Fruit fly (Drosophila melanogaster) whole organism, wandering third instar larva: ENCODE data around the gene CG8100.
A peak's percentile ranks its signal among the peaks of the same experiment; 100 is the strongest.

Experiments
- Abd-B ChIP-seq: fragments of >200 bp; optimal IDR thresholded peaks from 2 replicates; lab custom pipeline; 2017; ENCODE audit warnings: missing biosample characterization, missing genetic modification characterization
- CrebA ChIP-seq: fragments of 200-800 bp; sonication (Bioruptor generic); optimal IDR thresholded peaks from 2 replicates; lab custom pipeline; 2016; ENCODE audit warnings: missing biosample characterization, mild to moderate bottlenecking, missing genetic modification characterization, borderline replicate concordance
- Dfd ChIP-seq: fragments of >200 bp; optimal IDR thresholded peaks from 2 replicates; lab custom pipeline; 2017; ENCODE audit warnings: missing biosample characterization, missing genetic modification characterization
- Dif ChIP-seq: fragments of 200-275, 200-300 bp; sonication (Bioruptor generic); optimal IDR thresholded peaks from 2 replicates; lab custom pipeline; 2018; ENCODE audit warnings: missing biosample characterization, missing genetic modification characterization; ENCODE audit not compliant: partially characterized antibody
- GATAd ChIP-seq: sonication (Bioruptor generic); optimal IDR thresholded peaks from 2 replicates; lab custom pipeline; 2016; ENCODE audit warnings: missing biosample characterization, missing genetic modification characterization
- HLH106 ChIP-seq: fragments of 200-800 bp; optimal IDR thresholded peaks from 3 replicates; lab custom pipeline; 2019; ENCODE audit warnings: missing biosample characterization, mild to moderate bottlenecking, missing genetic modification characterization, moderate library complexity
- Hnf4 ChIP-seq: fragments of 200-800 bp; sonication (Bioruptor generic); optimal IDR thresholded peaks from 2 replicates; lab custom pipeline; 2016; ENCODE audit warnings: missing biosample characterization, mild to moderate bottlenecking, missing genetic modification characterization
- Hr78 ChIP-seq: fragments of >200 bp; optimal IDR thresholded peaks from 2 replicates; lab custom pipeline; 2017; ENCODE audit warnings: missing biosample characterization, missing genetic modification characterization
- Hr83 ChIP-seq: fragments of 200-300 bp; sonication (Bioruptor generic); optimal IDR thresholded peaks from 2 replicates; lab custom pipeline; 2016; ENCODE audit warnings: missing biosample characterization, mild to moderate bottlenecking, missing genetic modification characterization, moderate library complexity; ENCODE audit not compliant: poor library complexity, severe bottlenecking
- Jra ChIP-seq: sonication (Bioruptor generic); optimal IDR thresholded peaks from 2 replicates; lab custom pipeline; 2016; ENCODE audit warnings: missing biosample characterization, missing genetic modification characterization
- Myc ChIP-seq: fragments of >200 bp; optimal IDR thresholded peaks from 2 replicates; lab custom pipeline; 2017
- N ChIP-seq: fragments of >200 bp; optimal IDR thresholded peaks from 2 replicates; lab custom pipeline; 2018; ENCODE audit warnings: missing biosample characterization, missing external identifiers, missing genetic modification characterization
- OdsH ChIP-seq: fragments of 200-800 bp; sonication (Bioruptor generic); optimal IDR thresholded peaks from 2 replicates; lab custom pipeline; 2016; ENCODE audit warnings: missing biosample characterization, mild to moderate bottlenecking, missing genetic modification characterization
- Rel ChIP-seq, 2 experiments: fragments of 200-800 bp; sonication (Bioruptor generic) in 1 of 2; optimal IDR thresholded peaks; 2 replicates in 1 of 2; 3 replicates in 1 of 2; lab custom pipeline; 2016 to 2019; ENCODE audit warnings: mild to moderate bottlenecking in 2 of 2, missing biosample characterization in 2 of 2, missing genetic modification characterization in 2 of 2, moderate library complexity in 1 of 2
- br ChIP-seq: fragments of 200-800 bp; sonication (Bioruptor generic); optimal IDR thresholded peaks from 2 replicates; lab custom pipeline; 2016; ENCODE audit warnings: missing biosample characterization, missing genetic modification characterization
- brk ChIP-seq: fragments of 200-800 bp; sonication (Bioruptor generic); optimal IDR thresholded peaks from 2 replicates; lab custom pipeline; 2016; ENCODE audit warnings: missing biosample characterization, mild to moderate bottlenecking, missing genetic modification characterization
- dmrt93B ChIP-seq: fragments of 200-800 bp; sonication (Bioruptor generic); optimal IDR thresholded peaks from 2 replicates; lab custom pipeline; 2018; ENCODE audit warnings: missing biosample characterization, mild to moderate bottlenecking, missing genetic modification characterization
- dsf ChIP-seq: sonication (Bioruptor generic); optimal IDR thresholded peaks from 2 replicates; lab custom pipeline; 2016; ENCODE audit warnings: missing biosample characterization, missing genetic modification characterization, borderline replicate concordance
- ey ChIP-seq: fragments of 200-800 bp; sonication (Bioruptor generic); optimal IDR thresholded peaks from 2 replicates; lab custom pipeline; 2016; ENCODE audit warnings: missing biosample characterization, missing genetic modification characterization
- foxo ChIP-seq, 2 experiments: fragments of 200-800 bp; sonication (Bioruptor generic); optimal IDR thresholded peaks; 2 replicates in 1 of 2; 3 replicates in 1 of 2; lab custom pipeline; 2016 to 2017; ENCODE audit warnings: missing biosample characterization in 2 of 2, missing genetic modification characterization in 2 of 2
- fru ChIP-seq: fragments of 200-800 bp; sonication (Bioruptor generic); optimal IDR thresholded peaks from 3 replicates; lab custom pipeline; 2016; ENCODE audit warnings: missing biosample characterization, mild to moderate bottlenecking, missing genetic modification characterization
- h ChIP-seq: fragments of 200-800 bp; sonication (Bioruptor generic); optimal IDR thresholded peaks from 3 replicates; lab custom pipeline; 2016; ENCODE audit warnings: missing biosample characterization, mild to moderate bottlenecking, missing genetic modification characterization
- jim ChIP-seq: fragments of 175-275, 200-325 bp; sonication (Bioruptor generic); optimal IDR thresholded peaks from 2 replicates; lab custom pipeline; 2016; ENCODE audit warnings: missing biosample characterization, mild to moderate bottlenecking, missing genetic modification characterization
- lola ChIP-seq: fragments of >200 bp; optimal IDR thresholded peaks from 2 replicates; lab custom pipeline; 2017; ENCODE audit warnings: missing biosample characterization, missing genetic modification characterization
- pan ChIP-seq: fragments of >200 bp; optimal IDR thresholded peaks from 2 replicates; lab custom pipeline; 2017
- psq ChIP-seq: fragments of 200-800 bp; sonication (Bioruptor generic); optimal IDR thresholded peaks from 3 replicates; lab custom pipeline; 2017; ENCODE audit warnings: missing biosample characterization, mild to moderate bottlenecking, missing genetic modification characterization, moderate library complexity
- rgr ChIP-seq: fragments of 200-800 bp; sonication (Bioruptor generic); optimal IDR thresholded peaks from 3 replicates; lab custom pipeline; 2016; ENCODE audit warnings: missing biosample characterization, mild to moderate bottlenecking, missing genetic modification characterization
- sv ChIP-seq: fragments of 200-800 bp; sonication (Bioruptor generic); optimal IDR thresholded peaks from 3 replicates; lab custom pipeline; 2016; ENCODE audit warnings: missing biosample characterization, missing genetic modification characterization
- tai ChIP-seq: sonication (Bioruptor generic); optimal IDR thresholded peaks from 2 replicates; lab custom pipeline; 2016; ENCODE audit warnings: missing biosample characterization, missing genetic modification characterization
- usp ChIP-seq: fragments of >200 bp; optimal IDR thresholded peaks from 2 replicates; lab custom pipeline; 2017; ENCODE audit warnings: missing biosample characterization, missing genetic modification characterization
- woc ChIP-seq: sonication (Bioruptor generic); optimal IDR thresholded peaks from 2 replicates; lab custom pipeline; 2016; ENCODE audit warnings: missing biosample characterization, mild to moderate bottlenecking, missing genetic modification characterization

CG8100 gene

dm6 chr3L:14101421-14102130 lies 18.2 kb downstream of the CG8100 start:
- TF ChIP-seq jim (GFP tag; lab: Kevin White, UChicago) (no peak), Rel (GFP tag; optimal IDR thresholded peaks at IDR 0.05; lab: Kevin White, UChicago) (no peak), Rel (tag; optimal IDR thresholded peaks at IDR 0.05; lab: Kevin White, UChicago) (no peak), lola (no peak), CrebA (GFP tag; lab: Kevin White, UChicago) (no peak), HLH106 (tag; lab: Kevin White, UChicago) (no peak), dsf (GFP tag; lab: Kevin White, UChicago) (no peak), Hnf4 (GFP tag; lab: Kevin White, UChicago) (no peak), br (no peak), sv (GFP tag; lab: Kevin White, UChicago) (no peak), Myc (no peak), ey (GFP tag; lab: Kevin White, UChicago) (no peak)

dm6 chr3L:14104988-14105387 lies 21.6 kb downstream of the CG8100 start:
- TF ChIP-seq Dif (GFP tag; lab: Kevin White, UChicago): no peak
- TF ChIP-seq rgr (GFP tag; lab: Kevin White, UChicago): no peak
- TF ChIP-seq GATAd (GFP tag; lab: Kevin White, UChicago): no peak
- no peak for TF ChIP-seq psq (GFP tag; lab: Kevin White, UChicago)
- no peak for TF ChIP-seq Hr78 (GFP tag; lab: Kevin White, UChicago)
- TF ChIP-seq h: no peak
- TF ChIP-seq pan: no peak
- TF ChIP-seq tai (GFP tag; lab: Kevin White, UChicago): no peak
- TF ChIP-seq Jra (GFP tag; lab: Kevin White, UChicago): no peak
- no peak for TF ChIP-seq dmrt93B (GFP tag; lab: Kevin White, UChicago)
- TF ChIP-seq usp (GFP tag; lab: Kevin White, UChicago): no peak
- TF ChIP-seq brk: no peak

dm6 chr3L:14108068-14108520 lies 24.7 kb downstream of the CG8100 start, which contains the start of gene Sox21a:
Gene Sox21a (minus strand): TSS chr3L:14108118.
- TF ChIP-seq Hr78 (GFP tag; lab: Kevin White, UChicago) (no peak), Abd-B (GFP tag; lab: Kevin White, UChicago) (no peak), Hnf4 (GFP tag; lab: Kevin White, UChicago) (no peak), fru (no peak), h (no peak), Dfd (no peak), Myc (no peak)

dm6 chr3L:14109831-14110230 lies 26.4 kb downstream of the CG8100 start:
- TF ChIP-seq fru: no peak
- no peak for TF ChIP-seq br
- TF ChIP-seq h: no peak
- TF ChIP-seq psq (GFP tag; lab: Kevin White, UChicago): no peak
- TF ChIP-seq woc: no peak
- TF ChIP-seq, all 38 proteins: peak for 0

dm6 chr3L:14111411-14111810 lies 28.0 kb downstream of the CG8100 start:
- TF ChIP-seq sv (GFP tag; lab: Kevin White, UChicago) (peak; percentile 76), dmrt93B (GFP tag; lab: Kevin White, UChicago) (peak; percentile 37), pan (no peak), h (peak; percentile 70), HLH106 (tag; lab: Kevin White, UChicago) (peak; percentile 57), Hnf4 (GFP tag; lab: Kevin White, UChicago) (peak; percentile 53), rgr (GFP tag; lab: Kevin White, UChicago) (peak; percentile 71), ey (GFP tag; lab: Kevin White, UChicago) (peak; percentile 67), tai (GFP tag; lab: Kevin White, UChicago) (peak; percentile 59), foxo (GFP tag; optimal IDR thresholded peaks at IDR 0.05; lab: Kevin White, UChicago) (peak in 1 of 2 experiments; percentile 79), Myc (peak; percentile 87), Rel (GFP tag; optimal IDR thresholded peaks at IDR 0.05; lab: Kevin White, UChicago) (no peak), Rel (tag; optimal IDR thresholded peaks at IDR 0.05; lab: Kevin White, UChicago) (no peak), jim (GFP tag; lab: Kevin White, UChicago) (peak; percentile 41), br (peak; percentile 48), Jra (GFP tag; lab: Kevin White, UChicago) (no peak), psq (GFP tag; lab: Kevin White, UChicago) (peak; percentile 42), OdsH (peak; percentile 59), Hr83 (GFP tag; lab: Kevin White, UChicago) (peak; percentile 64), N (GFP tag; lab: Kevin White, UChicago) (no peak), fru (peak; percentile 64)
